Fruit fly (Drosophila melanogaster): ENCODE data around the gene CG6959.

The CG6959 gene

dm6 chr3R:11805584-11805983 lies 63.7 kb downstream of the CG6959 start:
- TF ChIP-seq Sin3A (optimal IDR thresholded peaks at IDR 0.05) (no peak), Myc (optimal IDR thresholded peaks at IDR 0.05) (no peak), insv (optimal IDR thresholded peaks at IDR 0.05) (no peak)

dm6 chr3R:11796780-11797179 lies 72.5 kb downstream of the CG6959 start, which contains the start of gene Sbf:
Gene Sbf, minus strand, starts transcription at chr3R:11796948.
- TF ChIP-seq Myc (optimal IDR thresholded peaks at IDR 0.05): no peak
- no peak for TF ChIP-seq ttk (optimal IDR thresholded peaks at IDR 0.05)
- no peak for TF ChIP-seq insv (optimal IDR thresholded peaks at IDR 0.05)
- no peak for TF ChIP-seq Sin3A (optimal IDR thresholded peaks at IDR 0.05)
- TF ChIP-seq h (optimal IDR thresholded peaks at IDR 0.05): no peak
- TF ChIP-seq psq (optimal IDR thresholded peaks at IDR 0.05): no peak

dm6 chr3R:11786695-11787226 lies 82.5 kb downstream of the CG6959 start, which contains the start of the genes prd1 and HisCl1:
Gene prd1, minus strand, starts transcription at chr3R:11787014.
Gene HisCl1, plus strand, starts transcription at chr3R:11787176.
- no peak for TF ChIP-seq insv (optimal IDR thresholded peaks at IDR 0.05)
- TF ChIP-seq ttk (optimal IDR thresholded peaks at IDR 0.05): no peak
- no peak for TF ChIP-seq h (optimal IDR thresholded peaks at IDR 0.05)
- TF ChIP-seq psq (optimal IDR thresholded peaks at IDR 0.05): no peak
- TF ChIP-seq Myc (optimal IDR thresholded peaks at IDR 0.05): no peak
- TF ChIP-seq Sin3A (optimal IDR thresholded peaks at IDR 0.05): no peak

- TF ChIP-seq insv (optimal IDR thresholded peaks at IDR 0.05) (no peak), h (optimal IDR thresholded peaks at IDR 0.05) (no peak), Myc (optimal IDR thresholded peaks at IDR 0.05) (no peak), Sin3A (optimal IDR thresholded peaks at IDR 0.05) (no peak), ttk (optimal IDR thresholded peaks at IDR 0.05) (no peak), psq (optimal IDR thresholded peaks at IDR 0.05) (no peak)
Observed at dm6 chr3R:11780181-11780688, 89.0 kb downstream of the CG6959 start.

- TF ChIP-seq psq (optimal IDR thresholded peaks at IDR 0.05): no peak
- no peak for TF ChIP-seq Sin3A (optimal IDR thresholded peaks at IDR 0.05)
- TF ChIP-seq h (optimal IDR thresholded peaks at IDR 0.05): no peak
- TF ChIP-seq insv (optimal IDR thresholded peaks at IDR 0.05): no peak
- no peak for TF ChIP-seq ttk (optimal IDR thresholded peaks at IDR 0.05)
- no peak for TF ChIP-seq Myc (optimal IDR thresholded peaks at IDR 0.05)
Observed at dm6 chr3R:11779357-11780018, 89.8 kb downstream of the CG6959 start.

dm6 chr3R:11778879-11779278 lies 90.4 kb downstream of the CG6959 start:
- TF ChIP-seq Myc (optimal IDR thresholded peaks at IDR 0.05): no peak
- no peak for TF ChIP-seq Sin3A (optimal IDR thresholded peaks at IDR 0.05)
- no peak for TF ChIP-seq insv (optimal IDR thresholded peaks at IDR 0.05)
- no peak for TF ChIP-seq h (optimal IDR thresholded peaks at IDR 0.05)

dm6 chr3R:11778012-11778865 lies 91.0 kb downstream of the CG6959 start:
- TF ChIP-seq h (optimal IDR thresholded peaks at IDR 0.05): no peak

- TF ChIP-seq h (optimal IDR thresholded peaks at IDR 0.05) (no peak), Sin3A (optimal IDR thresholded peaks at IDR 0.05) (no peak), psq (optimal IDR thresholded peaks at IDR 0.05) (no peak), ttk (optimal IDR thresholded peaks at IDR 0.05) (no peak), insv (optimal IDR thresholded peaks at IDR 0.05) (no peak), Myc (optimal IDR thresholded peaks at IDR 0.05) (no peak)
Observed at dm6 chr3R:11777058-11777457, 92.2 kb downstream of the CG6959 start.

- TF ChIP-seq ttk (optimal IDR thresholded peaks at IDR 0.05): no peak
- no peak for TF ChIP-seq insv (optimal IDR thresholded peaks at IDR 0.05)
- no peak for TF ChIP-seq Sin3A (optimal IDR thresholded peaks at IDR 0.05)
- TF ChIP-seq Myc (optimal IDR thresholded peaks at IDR 0.05): no peak
- no peak for TF ChIP-seq h (optimal IDR thresholded peaks at IDR 0.05)
- no peak for TF ChIP-seq psq (optimal IDR thresholded peaks at IDR 0.05)
Observed at dm6 chr3R:11776068-11776767, 93.0 kb downstream of the CG6959 start.

dm6 chr3R:11775207-11775606 lies 94.1 kb downstream of the CG6959 start:
- TF ChIP-seq ttk (optimal IDR thresholded peaks at IDR 0.05): no peak
- no peak for TF ChIP-seq Sin3A (optimal IDR thresholded peaks at IDR 0.05)
- no peak for TF ChIP-seq h (optimal IDR thresholded peaks at IDR 0.05)
- TF ChIP-seq psq (optimal IDR thresholded peaks at IDR 0.05): no peak
- no peak for TF ChIP-seq insv (optimal IDR thresholded peaks at IDR 0.05)
- no peak for TF ChIP-seq Myc (optimal IDR thresholded peaks at IDR 0.05)

dm6 chr3R:11773999-11774397 lies 95.3 kb downstream of the CG6959 start:
- TF ChIP-seq ttk (optimal IDR thresholded peaks at IDR 0.05) (no peak), Sin3A (optimal IDR thresholded peaks at IDR 0.05) (no peak), h (optimal IDR thresholded peaks at IDR 0.05) (no peak)
